Worm (Caenorhabditis elegans) whole organism, L1 larva: Measurements from ENCODE around the gene qns-1.

Source experiments
- elt-2 ChIP-seq: sonication (generic microtip); optimal IDR thresholded peaks from 2 replicates; lab custom pipeline; 2016; ENCODE audit warnings: missing genetic modification characterization, mild to moderate bottlenecking, inconsistent platforms, missing compliant biosample characterization, missing genetic modification reagents
- lir-3 ChIP-seq: sonication (generic microtip); optimal IDR thresholded peaks from 2 replicates; lab custom pipeline; 2016; ENCODE audit warnings: mild to moderate bottlenecking, missing genetic modification characterization, moderate library complexity, missing compliant biosample characterization; ENCODE audit not compliant: poor library complexity
- pqm-1 ChIP-seq: sonication (generic microtip); optimal IDR thresholded peaks from 3 replicates; lab custom pipeline; 2017; ENCODE audit warnings: missing biosample characterization, missing genetic modification characterization
- rnt-1 ChIP-seq: sonication (generic microtip); optimal IDR thresholded peaks from 2 replicates; lab custom pipeline; 2016; ENCODE audit warnings: mild to moderate bottlenecking, missing genetic modification characterization, moderate library complexity, missing compliant biosample characterization
- snpc-4 ChIP-seq: fragments of 150-350 bp; optimal IDR thresholded peaks from 2 replicates; lab custom pipeline; 2014; ENCODE audit warnings: missing biosample characterization, missing genetic modification characterization
- xbp-1 ChIP-seq: sonication (generic microtip); optimal IDR thresholded peaks from 2 replicates; lab custom pipeline; 2016; ENCODE audit warnings: missing genetic modification characterization, missing compliant biosample characterization

DNA sequence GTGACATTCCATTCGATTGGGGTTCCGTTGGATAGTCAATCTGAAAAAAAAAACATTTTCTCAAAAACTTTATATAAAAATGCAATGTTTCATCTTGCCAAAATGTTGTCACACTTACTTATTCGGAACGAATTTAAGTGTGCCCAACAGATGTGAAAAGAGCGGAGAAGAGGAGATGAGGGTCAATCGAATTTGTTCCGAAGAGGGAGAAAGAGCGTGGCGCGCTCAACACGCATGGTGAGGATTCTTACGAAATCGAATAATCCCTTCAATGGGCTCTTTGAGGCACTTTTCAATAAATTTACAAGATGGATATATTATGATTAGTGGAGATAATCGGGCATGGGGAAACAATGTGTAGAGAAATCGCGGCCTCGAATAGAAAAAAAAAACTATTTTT, 48.3 kb downstream of the qns-1 start:
- no peak for TF ChIP-seq rnt-1 (tag; lab: Kevin White, UChicago)
- TF ChIP-seq elt-2 (tag; lab: Kevin White, UChicago), result no peak
- TF ChIP-seq xbp-1 (tag; lab: Kevin White, UChicago), result no peak
- no peak for TF ChIP-seq lir-3 (tag; lab: Kevin White, UChicago)
- TF ChIP-seq pqm-1 (tag; lab: Kevin White, UChicago), result no peak
- TF ChIP-seq snpc-4, result no peak
